Fruit fly (Drosophila melanogaster): Measurements from ENCODE around the gene CG15563.

Gene CG15563

DNA sequence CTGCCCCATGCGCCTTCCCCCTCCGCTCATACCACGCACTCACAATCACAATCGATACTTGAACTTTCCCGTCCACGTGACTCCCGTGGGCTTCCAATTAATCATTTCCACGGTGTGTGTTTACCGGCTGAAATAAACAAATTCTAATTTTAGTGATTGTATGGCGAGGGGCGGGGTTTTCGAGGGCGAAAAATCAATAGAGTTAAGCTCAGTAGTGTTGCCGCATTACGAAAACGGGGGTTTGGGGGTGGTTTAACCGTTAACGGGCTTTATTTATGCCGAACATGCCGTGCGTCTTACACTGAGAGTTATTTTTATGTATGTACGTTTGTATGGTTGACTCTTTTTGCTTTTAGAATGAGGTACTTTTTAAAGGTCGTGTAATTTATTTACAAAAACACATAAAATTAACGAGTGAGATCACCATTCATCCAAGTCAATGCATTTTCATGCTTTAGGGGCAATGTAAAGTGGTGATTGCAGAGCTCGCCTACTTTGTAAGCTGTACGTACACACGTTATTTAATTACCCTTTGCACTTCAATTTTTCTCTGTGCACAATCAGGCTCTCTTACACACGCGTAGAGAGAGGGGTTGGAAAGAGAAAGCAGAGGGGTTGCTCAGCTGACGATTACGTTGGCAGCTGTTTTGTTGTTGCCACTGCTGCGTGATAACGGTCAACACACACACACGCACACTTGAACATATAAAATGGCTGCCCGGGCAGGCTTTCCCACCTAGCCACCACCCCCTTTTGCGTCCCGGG, 9.8 kb downstream of the CG15563 start:
- TF ChIP-seq EcR (GFP tag; optimal IDR thresholded peaks at IDR 0.05) (no peak), pan (optimal IDR thresholded peaks at IDR 0.05) (no peak), Dll (optimal IDR thresholded peaks at IDR 0.05) (no peak), usp (GFP tag; optimal IDR thresholded peaks at IDR 0.05) (no peak), CG8478 (optimal IDR thresholded peaks at IDR 0.05) (no peak), psq (optimal IDR thresholded peaks at IDR 0.05) (no peak)

dm6 chr3R:31221337-31222047, 10.6 kb downstream of the CG15563 start:
- TF ChIP-seq CG8478 (optimal IDR thresholded peaks at IDR 0.05) (no peak), pan (optimal IDR thresholded peaks at IDR 0.05) (no peak), usp (GFP tag; optimal IDR thresholded peaks at IDR 0.05) (no peak), EcR (GFP tag; optimal IDR thresholded peaks at IDR 0.05) (no peak), psq (optimal IDR thresholded peaks at IDR 0.05) (no peak)

- TF ChIP-seq usp (GFP tag; optimal IDR thresholded peaks at IDR 0.05): no peak
- TF ChIP-seq pan (optimal IDR thresholded peaks at IDR 0.05): no peak
- TF ChIP-seq psq (optimal IDR thresholded peaks at IDR 0.05): no peak
- TF ChIP-seq EcR (GFP tag; optimal IDR thresholded peaks at IDR 0.05): no peak
- TF ChIP-seq Dll (optimal IDR thresholded peaks at IDR 0.05): no peak
- TF ChIP-seq CG8478 (optimal IDR thresholded peaks at IDR 0.05): no peak
These were observed 11.4 kb downstream of the CG15563 start, which contains the start of gene CG12054 for dm6 chr3R:31220456-31221336. TSS of gene CG12054 (plus strand) at chr3R:31220702.

dm6 chr3R:31218997-31219992, 12.8 kb downstream of the CG15563 start, which contains the start of gene ATPsynC:
TSS of gene ATPsynC (minus strand) at chr3R:31219630.
- TF ChIP-seq usp (GFP tag; optimal IDR thresholded peaks at IDR 0.05): no peak
- TF ChIP-seq Dll (optimal IDR thresholded peaks at IDR 0.05): no peak
- no peak for TF ChIP-seq EcR (GFP tag; optimal IDR thresholded peaks at IDR 0.05)
- no peak for TF ChIP-seq psq (optimal IDR thresholded peaks at IDR 0.05)
- TF ChIP-seq pan (optimal IDR thresholded peaks at IDR 0.05): no peak
- TF ChIP-seq CG8478 (optimal IDR thresholded peaks at IDR 0.05): no peak

DNA sequence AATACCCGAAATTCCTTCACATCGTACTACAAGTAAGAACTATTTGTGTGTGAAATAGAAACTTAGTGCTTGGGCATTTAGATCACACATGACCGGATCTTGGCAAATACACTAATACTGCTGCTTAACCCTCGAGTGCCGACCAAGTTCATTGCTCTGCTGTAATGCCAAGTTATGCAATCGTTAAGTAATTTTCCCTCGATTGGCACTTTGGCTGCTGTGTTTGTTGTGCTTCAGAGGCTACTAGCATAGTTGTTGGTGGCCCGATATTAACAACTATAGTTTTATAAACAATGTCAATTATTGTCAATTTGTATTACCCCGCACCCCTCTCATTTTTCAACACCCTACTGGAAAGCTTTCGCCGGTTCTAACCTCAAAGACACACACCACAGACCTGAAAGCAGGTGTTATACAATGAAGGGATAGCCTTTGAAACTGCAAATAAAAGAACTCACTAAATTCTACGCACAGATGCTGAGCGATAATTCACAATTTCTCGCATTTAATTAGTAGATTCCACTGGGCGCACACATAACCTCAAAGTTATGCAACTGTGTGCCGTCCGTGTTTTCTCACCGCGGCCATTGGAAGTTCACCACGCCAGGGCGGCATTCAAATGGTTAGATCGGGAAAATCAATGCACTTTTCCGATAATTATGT, 13.8 kb downstream of the CG15563 start:
- TF ChIP-seq EcR (GFP tag; optimal IDR thresholded peaks at IDR 0.05): peak in 1 of 2 experiments; percentile 86
- no peak for TF ChIP-seq pan (optimal IDR thresholded peaks at IDR 0.05)
- no peak for TF ChIP-seq Dll (optimal IDR thresholded peaks at IDR 0.05)
- no peak for TF ChIP-seq usp (GFP tag; optimal IDR thresholded peaks at IDR 0.05)
- no peak for TF ChIP-seq CG8478 (optimal IDR thresholded peaks at IDR 0.05)

dm6 chr3R:31215830-31216229, 16.3 kb downstream of the CG15563 start, which contains the start of gene CG15561:
TSS of gene CG15561 (minus strand) at chr3R:31215942.
- no peak for TF ChIP-seq Dll (optimal IDR thresholded peaks at IDR 0.05)
- no peak for TF ChIP-seq EcR (GFP tag; optimal IDR thresholded peaks at IDR 0.05)
- no peak for TF ChIP-seq pan (optimal IDR thresholded peaks at IDR 0.05)
- TF ChIP-seq CG8478 (optimal IDR thresholded peaks at IDR 0.05): no peak
- TF ChIP-seq usp (GFP tag; optimal IDR thresholded peaks at IDR 0.05): no peak
- TF ChIP-seq psq (optimal IDR thresholded peaks at IDR 0.05): no peak

DNA sequence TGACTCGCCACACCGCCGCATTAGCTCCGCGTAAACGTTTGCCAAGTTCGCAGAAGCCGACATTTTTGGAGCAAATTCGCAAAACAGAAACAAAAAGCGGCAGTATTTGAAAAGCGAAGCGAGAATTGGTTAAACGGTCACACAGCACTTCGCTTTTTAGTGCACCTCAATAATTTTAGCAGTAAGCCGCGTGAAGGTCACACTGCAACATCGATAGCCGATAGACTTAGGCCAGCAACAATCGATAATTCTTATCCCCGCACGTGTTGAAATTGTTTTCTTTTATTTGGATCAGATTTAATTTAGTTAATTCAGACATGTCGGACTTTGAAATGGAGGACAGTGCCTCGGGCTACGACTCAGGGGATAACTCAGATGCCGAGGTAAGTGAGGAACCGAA, 18.9 kb downstream of the CG15563 start, which contains the start of the genes Zwilch and CG1542:
TSS of gene Zwilch (minus strand) at position 150 of the 400 bp plus-strand sequence.
TSS of gene CG1542 (plus strand) at position 232 of the 400 bp plus-strand sequence.
- TF ChIP-seq EcR (GFP tag; optimal IDR thresholded peaks at IDR 0.05) (no peak), Dll (optimal IDR thresholded peaks at IDR 0.05) (no peak), pan (optimal IDR thresholded peaks at IDR 0.05) (no peak), psq (optimal IDR thresholded peaks at IDR 0.05) (no peak), usp (GFP tag; optimal IDR thresholded peaks at IDR 0.05) (no peak), CG8478 (optimal IDR thresholded peaks at IDR 0.05) (no peak)

dm6 chr3R:31210630-31211029, 21.5 kb downstream of the CG15563 start, which contains the start of gene chp:
TSS of gene chp (minus strand) at chr3R:31210730.
- no peak for TF ChIP-seq pan (optimal IDR thresholded peaks at IDR 0.05)

DNA sequence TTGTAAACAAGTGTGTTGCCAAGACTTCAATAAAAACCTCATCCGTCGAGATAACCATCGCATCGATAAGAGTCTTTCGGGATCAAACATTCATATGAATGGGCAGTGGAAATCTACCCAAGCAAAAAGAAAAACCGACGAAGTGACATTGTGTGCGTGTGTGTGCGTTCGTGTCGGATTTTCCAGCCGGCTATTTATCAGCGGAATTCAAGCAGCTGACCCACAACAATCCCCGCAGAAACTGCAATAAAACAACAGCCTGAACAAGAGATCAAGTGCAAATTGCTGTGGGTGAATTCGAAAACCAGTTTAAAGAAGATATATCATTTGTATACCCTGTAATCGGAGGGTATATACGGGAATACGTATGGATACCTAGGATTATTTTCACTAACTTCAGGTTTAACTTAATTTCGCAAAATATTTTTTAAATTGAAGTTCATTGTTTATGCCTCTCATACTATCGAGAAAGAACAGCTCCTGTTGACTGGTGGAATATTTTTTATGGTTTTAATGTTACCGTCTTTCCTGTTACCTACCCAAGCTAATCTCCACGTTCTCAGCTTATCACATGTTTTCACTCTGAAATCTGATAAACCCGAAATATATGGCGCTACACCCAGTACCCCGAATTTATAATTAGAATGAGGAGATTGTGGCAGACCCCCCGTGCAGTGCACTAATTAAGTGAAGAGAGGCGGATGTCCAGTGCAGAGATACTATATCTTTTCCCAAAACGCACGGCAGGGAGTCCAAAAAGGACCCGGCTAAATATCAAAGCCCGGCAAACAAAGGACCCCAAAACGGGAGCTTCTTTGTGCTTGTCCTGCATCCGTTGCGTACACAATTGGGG, 34.8 kb downstream of the CG15563 start:
- TF ChIP-seq CG8478 (optimal IDR thresholded peaks at IDR 0.05): no peak
- TF ChIP-seq Dll (optimal IDR thresholded peaks at IDR 0.05): no peak
- TF ChIP-seq pan (optimal IDR thresholded peaks at IDR 0.05): peak; percentile 61
- no peak for TF ChIP-seq usp (GFP tag; optimal IDR thresholded peaks at IDR 0.05)
